Fruit fly (Drosophila melanogaster): ENCODE measurements around the gene aust.

DNA sequence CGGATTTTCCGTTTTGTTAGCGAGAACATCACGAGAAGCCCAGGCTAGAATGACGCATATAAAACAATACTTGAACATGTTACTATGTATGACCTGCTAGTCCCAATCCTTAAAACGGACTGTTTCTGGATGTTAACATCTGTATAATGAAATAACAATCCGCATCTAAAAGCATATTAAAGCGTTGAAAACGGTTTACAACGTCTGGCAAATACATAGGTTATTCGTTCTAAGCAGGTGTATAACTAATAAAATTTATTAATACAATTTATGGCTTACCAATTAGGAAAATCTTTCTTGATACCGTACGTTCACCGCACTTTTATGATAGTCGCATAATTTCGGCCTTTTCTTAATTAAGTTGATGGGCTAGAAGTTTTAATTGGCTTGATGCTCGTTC is 3.9 kb upstream of the aust start, which contains the start of gene lectin-30A:
- TF ChIP-seq h (optimal IDR thresholded peaks at IDR 0.05) (no peak), CG8478 (optimal IDR thresholded peaks at IDR 0.05) (no peak), Ets65A (GFP tag) (no peak), TFAM (GFP tag; optimal IDR thresholded peaks at IDR 0.05) (no peak), BtbVII (GFP tag; optimal IDR thresholded peaks at IDR 0.05) (no peak), CG12299 (tag; optimal IDR thresholded peaks at IDR 0.05) (no peak), CG7745 (tag; optimal IDR thresholded peaks at IDR 0.05) (no peak), Neu2 (GFP tag; optimal IDR thresholded peaks at IDR 0.05; ENCODE audit: borderline replicate concordance) (no peak), CG16863 (GFP tag; optimal IDR thresholded peaks at IDR 0.05) (no peak), Vsx1 (GFP tag; optimal IDR thresholded peaks at IDR 0.05) (no peak)

All from whole organism, embryonic.